Worm (Caenorhabditis elegans): ENCODE data around the gene T04C9.2.

DNA sequence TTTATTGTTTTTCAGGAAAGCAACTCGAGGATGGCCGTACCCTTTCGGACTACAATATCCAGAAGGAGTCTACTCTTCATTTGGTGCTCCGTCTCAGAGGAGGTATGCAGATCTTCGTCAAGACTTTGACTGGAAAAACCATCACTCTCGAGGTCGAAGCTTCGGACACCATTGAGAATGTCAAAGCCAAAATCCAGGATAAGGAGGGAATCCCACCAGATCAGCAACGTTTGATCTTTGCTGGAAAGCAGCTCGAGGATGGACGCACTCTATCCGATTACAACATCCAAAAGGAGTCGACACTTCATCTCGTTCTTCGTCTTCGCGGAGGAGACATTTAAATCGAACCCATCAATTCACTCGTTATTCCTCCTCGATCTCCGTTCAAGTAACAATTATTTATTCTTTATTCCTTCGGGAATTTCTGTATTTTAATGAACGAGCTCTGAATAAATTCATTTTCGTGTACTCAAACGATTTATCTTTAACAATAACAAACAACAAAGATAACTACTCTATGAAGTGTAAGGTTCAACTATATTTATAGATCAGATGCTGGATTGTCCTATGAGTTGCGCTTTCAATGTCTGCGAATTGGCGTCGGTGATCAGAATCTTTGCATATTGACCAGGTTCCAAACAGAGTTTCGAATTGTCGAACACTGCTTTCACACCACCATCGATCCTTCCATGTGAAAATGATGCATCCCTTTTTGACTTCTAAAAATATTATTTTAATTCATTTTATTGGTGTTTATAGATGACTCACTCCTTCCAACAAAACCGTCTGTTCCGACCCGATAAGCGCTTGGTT is 48.1 kb upstream of the T04C9.2 start:
- TF ChIP-seq ceh-36 (tag; optimal IDR thresholded peaks at IDR 0.05) (no peak), F13C5.2 (tag; optimal IDR thresholded peaks at IDR 0.05) (no peak), hmbx-1 (tag; optimal IDR thresholded peaks at IDR 0.05) (no peak), flt-1 (GFP tag; IDR thresholded peaks at IDR 0.05) (peak; percentile 20; the same call in 1 of the 2 replicates), ama-1 (optimal IDR thresholded peaks at IDR 0.05) (no peak), pes-1 (GFP tag; IDR thresholded peaks at IDR 0.05) (no peak), hmg-4 (GFP tag; optimal IDR thresholded peaks at IDR 0.05) (peak; percentile 12), scrt-1 (GFP tag; IDR thresholded peaks at IDR 0.05) (no peak), ets-7 (tag; optimal IDR thresholded peaks at IDR 0.05) (no peak), sea-1 (GFP tag; conservative IDR thresholded peaks at IDR 0.05) (peak; percentile 18; the same call in 1 of the 2 replicates), hnd-1 (tag; optimal IDR thresholded peaks at IDR 0.05) (no peak), tbx-11 (GFP tag; IDR thresholded peaks at IDR 0.05) (no peak)
